Worm (Caenorhabditis elegans) whole organism, young adult: ENCODE results near the gene D1054.10.

Source experiments
- C17E4.6 ChIP-seq: fragments of 200-800 bp; sonication (Bioruptor generic); IDR thresholded peaks from 2 replicates; pipeline ENCODE4 v1.3.6; 2022; ENCODE audit warnings: missing genetic modification reagents, missing genetic modification characterization, missing compliant biosample characterization
- F49E8.2 ChIP-seq: sonication (generic microtip); optimal IDR thresholded peaks from 3 replicates; lab custom pipeline; 2017; ENCODE audit warnings: missing genetic modification characterization, mild to moderate bottlenecking, missing compliant biosample characterization, antibody characterized with exemption, moderate library complexity; ENCODE audit not compliant: insufficient read depth
- F55B11.4 ChIP-seq: sonication (generic microtip); optimal IDR thresholded peaks from 2 replicates; lab custom pipeline; 2016; ENCODE audit warnings: missing compliant biosample characterization, missing genetic modification characterization, borderline replicate concordance; ENCODE audit not compliant: insufficient read depth
- F57A8.1 ChIP-seq: fragments of 200-800 bp; sonication (Bioruptor generic); optimal IDR thresholded peaks from 2 replicates; lab custom pipeline; 2018; ENCODE audit warnings: mild to moderate bottlenecking, missing genetic modification characterization, moderate library complexity, missing compliant biosample characterization
- T07F8.4 ChIP-seq: sonication (generic microtip); optimal IDR thresholded peaks from 2 replicates; lab custom pipeline; 2016; ENCODE audit warnings: mild to moderate bottlenecking, missing genetic modification characterization, moderate library complexity, missing compliant biosample characterization
- Y53F4B.3 ChIP-seq: fragments of 200-800 bp; sonication (Bioruptor generic); IDR thresholded peaks from 2 replicates; pipeline ENCODE4 v1.3.6; 2022; ENCODE audit warnings: missing genetic modification reagents, missing genetic modification characterization, missing compliant biosample characterization
- ama-1 ChIP-seq, 3 experiments: fragments of 150-350 bp in 1 of 3; sonication (generic microtip) in 2 of 3; optimal IDR thresholded peaks; 2 replicates each; lab custom pipeline; 2014 to 2018; ENCODE audit warnings: missing biosample characterization in 2 of 3, missing genetic modification characterization in 2 of 3, missing genetic modification reagents in 2 of 3
- athp-1 ChIP-seq: sonication (generic microtip); optimal IDR thresholded peaks from 2 replicates; lab custom pipeline; 2017; ENCODE audit warnings: mild to moderate bottlenecking, missing genetic modification characterization, missing compliant biosample characterization
- attf-3 ChIP-seq: fragments of 200-800 bp; sonication (Bioruptor generic); conservative IDR thresholded peaks from 2 replicates; pipeline ENCODE4 v1.3.6; 2022; ENCODE audit warnings: missing genetic modification reagents, missing genetic modification characterization, missing compliant biosample characterization
- attf-6 ChIP-seq: fragments of 200-800 bp; sonication (Bioruptor generic); IDR thresholded peaks from 2 replicates; pipeline ENCODE4 v1.3.6; 2022; ENCODE audit warnings: missing genetic modification reagents, missing genetic modification characterization, missing compliant biosample characterization
- bed-2 ChIP-seq: fragments of 200-800 bp; sonication (Bioruptor generic); IDR thresholded peaks from 2 replicates; pipeline ENCODE4 v1.3.6; 2022; ENCODE audit warnings: missing genetic modification reagents, missing genetic modification characterization, missing compliant biosample characterization
- ceh-100 ChIP-seq: fragments of 200-800 bp; sonication (Bioruptor generic); IDR thresholded peaks from 2 replicates; pipeline ENCODE4 v1.3.6; 2022; ENCODE audit warnings: missing genetic modification reagents, missing genetic modification characterization, missing compliant biosample characterization
- ceh-58 ChIP-seq: fragments of 200-800 bp; sonication (Bioruptor generic); IDR thresholded peaks from 2 replicates; pipeline ENCODE4 v1.3.6; 2022; ENCODE audit warnings: missing genetic modification characterization, missing compliant biosample characterization
- ceh-79 ChIP-seq: sonication (generic microtip); optimal IDR thresholded peaks from 2 replicates; lab custom pipeline; 2017; ENCODE audit warnings: mild to moderate bottlenecking, missing genetic modification characterization, missing compliant biosample characterization
- dpl-1 ChIP-seq: fragments of 150-350 bp; optimal IDR thresholded peaks from 2 replicates; lab custom pipeline; 2014; ENCODE audit warnings: missing biosample characterization, missing genetic modification reagents, missing genetic modification characterization
- egl-44 ChIP-seq: fragments of 200-800 bp; sonication (Bioruptor generic); IDR thresholded peaks from 2 replicates; pipeline ENCODE4 v1.3.6; 2022; ENCODE audit warnings: missing genetic modification reagents, missing genetic modification characterization, missing compliant biosample characterization
- egrh-3 ChIP-seq: fragments of 200-800 bp; sonication (Bioruptor generic); IDR thresholded peaks from 2 replicates; pipeline ENCODE4 v1.3.6; 2022; ENCODE audit warnings: missing genetic modification reagents, missing genetic modification characterization, missing compliant biosample characterization
- hlh-26 ChIP-seq: fragments of 200-800 bp; sonication (Bioruptor generic); conservative IDR thresholded peaks from 2 replicates; pipeline ENCODE4 v1.3.6; 2022; ENCODE audit warnings: missing genetic modification reagents, missing genetic modification characterization, missing compliant biosample characterization
- hmg-1.2 ChIP-seq: fragments of 200-800 bp; sonication (Bioruptor generic); IDR thresholded peaks from 2 replicates; pipeline ENCODE4 v1.3.6; 2022; ENCODE audit warnings: missing genetic modification reagents, missing genetic modification characterization, missing compliant biosample characterization
- hsf-1 ChIP-seq: fragments of 200-800 bp; sonication (Bioruptor generic); IDR thresholded peaks from 2 replicates; pipeline ENCODE4 v1.3.6; 2022; ENCODE audit warnings: missing genetic modification reagents, missing genetic modification characterization, missing compliant biosample characterization
- lag-1 ChIP-seq: fragments of 200-800 bp; sonication (Bioruptor generic); IDR thresholded peaks from 2 replicates; pipeline ENCODE4 v1.3.6; 2022; ENCODE audit warnings: missing genetic modification reagents, missing genetic modification characterization, missing compliant biosample characterization
- let-607 ChIP-seq, 2 experiments: fragments of 200-800 bp in 1 of 2; sonication (Bioruptor generic) in 1 of 2; sonication (generic microtip) in 1 of 2; optimal IDR thresholded peaks; 2 replicates each; lab custom pipeline; 2016 to 2018; ENCODE audit warnings: mild to moderate bottlenecking in 2 of 2, missing compliant biosample characterization in 2 of 2, missing genetic modification characterization in 2 of 2, moderate library complexity in 2 of 2, missing genotype in 1 of 2
- lin-40 ChIP-seq: sonication (generic microtip); optimal IDR thresholded peaks from 2 replicates; lab custom pipeline; 2016; ENCODE audit warnings: missing genetic modification characterization, mild to moderate bottlenecking, missing compliant biosample characterization, missing genotype, missing genetic modification reagents
- madf-10 ChIP-seq: sonication (generic microtip); optimal IDR thresholded peaks from 2 replicates; lab custom pipeline; 2016; ENCODE audit warnings: mild to moderate bottlenecking, missing genetic modification characterization, missing compliant biosample characterization
- nfya-1 ChIP-seq: sonication (generic microtip); optimal IDR thresholded peaks from 2 replicates; lab custom pipeline; 2017; ENCODE audit warnings: antibody characterized with exemption, missing compliant biosample characterization, missing genetic modification characterization, borderline replicate concordance; ENCODE audit not compliant: insufficient read depth
- pbrm-1 ChIP-seq: fragments of 200-800 bp; sonication (Bioruptor generic); IDR thresholded peaks from 2 replicates; pipeline ENCODE4 v1.3.6; 2022; ENCODE audit warnings: missing genetic modification reagents, missing genetic modification characterization, missing compliant biosample characterization
- rcor-1 ChIP-seq: fragments of 200-800 bp; sonication (Bioruptor generic); IDR thresholded peaks from 2 replicates; pipeline ENCODE4 v1.3.6; 2022; ENCODE audit warnings: missing genetic modification reagents, missing genetic modification characterization, missing compliant biosample characterization
- sea-2 ChIP-seq: fragments of 200-800 bp; sonication (Bioruptor generic); IDR thresholded peaks from 2 replicates; pipeline ENCODE4 v1.3.6; 2022; ENCODE audit warnings: missing genetic modification characterization, missing compliant biosample characterization
- snpc-4 ChIP-seq, 5 experiments: fragments of 150-350 bp in 1 of 5; sonication (generic microtip) in 4 of 5; optimal IDR thresholded peaks; 2 replicates each; lab custom pipeline; 2014 to 2018; ENCODE audit warnings: missing genetic modification characterization in 5 of 5, missing biosample characterization in 3 of 5, antibody characterized with exemption in 2 of 5, mild to moderate bottlenecking in 2 of 5, missing compliant biosample characterization in 2 of 5, missing genotype in 2 of 5, moderate library complexity in 2 of 5, missing genetic modification reagents in 1 of 5
- tbp1 ChIP-seq: fragments of 200-800 bp; sonication (Bioruptor generic); optimal IDR thresholded peaks from 2 replicates; lab custom pipeline; 2018; ENCODE audit warnings: mild to moderate bottlenecking, missing genetic modification characterization, missing compliant biosample characterization
- zfh-2 ChIP-seq: fragments of 200-800 bp; sonication (Bioruptor generic); conservative IDR thresholded peaks from 2 replicates; pipeline ENCODE4 v1.3.6; 2022; ENCODE audit warnings: missing genetic modification reagents, missing genetic modification characterization, missing compliant biosample characterization

The D1054.10 gene

DNA sequence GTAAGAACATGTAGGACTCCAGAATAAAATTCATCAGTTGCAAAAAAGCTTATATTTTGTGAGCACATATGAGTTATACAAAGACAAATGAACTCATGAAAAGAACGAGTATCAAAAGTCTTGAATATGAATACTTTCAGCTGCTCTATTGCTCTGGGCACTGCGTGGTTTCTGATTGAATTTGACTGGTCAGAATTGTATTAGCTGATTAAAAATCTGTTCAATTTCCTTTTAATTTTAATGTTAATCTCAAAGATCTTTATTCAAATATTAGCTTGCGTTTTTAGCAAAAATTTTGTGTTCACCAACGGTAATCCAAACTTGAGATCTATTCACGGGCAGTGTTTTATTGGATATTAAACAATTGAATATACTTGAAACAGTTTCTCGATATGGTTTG, 5.4 kb upstream of the D1054.10 start, which contains the start of gene srh-184:
srh-184 (minus strand) TSS at position 101 of the 400 bp plus-strand sequence.
- no peak for TF ChIP-seq hmg-1.2 (GFP tag; lab: Robert Waterston, UW)

DNA sequence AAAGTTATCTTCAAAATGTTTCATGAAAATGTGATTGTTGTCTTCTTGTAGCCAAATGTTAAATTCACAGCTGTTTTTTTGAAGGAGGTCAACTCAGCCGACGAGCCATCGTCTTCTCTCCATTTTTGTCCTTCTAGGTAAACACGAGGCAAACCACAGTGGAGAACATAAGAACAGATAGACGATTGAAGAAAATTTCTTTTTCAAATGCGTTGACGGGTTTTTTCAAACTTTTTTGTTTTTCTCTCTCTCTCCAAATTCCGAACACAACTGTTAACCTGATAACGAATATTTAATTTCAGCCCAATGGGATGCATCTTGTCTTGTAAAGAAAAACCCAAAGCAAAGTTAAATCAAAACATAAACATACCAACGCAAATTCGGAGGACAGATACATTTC, 2.8 kb upstream of the D1054.10 start, which contains the start of gene D1054.19:
D1054.19 (plus strand) TSS at position 301 of the 400 bp plus-strand sequence.
- TF ChIP-seq hlh-26 (GFP tag; lab: Robert Waterston, UW) (no peak), Y53F4B.3 (GFP tag; lab: Robert Waterston, UW) (no peak)
- TF ChIP-seq, all 124 proteins: peak for 0

DNA sequence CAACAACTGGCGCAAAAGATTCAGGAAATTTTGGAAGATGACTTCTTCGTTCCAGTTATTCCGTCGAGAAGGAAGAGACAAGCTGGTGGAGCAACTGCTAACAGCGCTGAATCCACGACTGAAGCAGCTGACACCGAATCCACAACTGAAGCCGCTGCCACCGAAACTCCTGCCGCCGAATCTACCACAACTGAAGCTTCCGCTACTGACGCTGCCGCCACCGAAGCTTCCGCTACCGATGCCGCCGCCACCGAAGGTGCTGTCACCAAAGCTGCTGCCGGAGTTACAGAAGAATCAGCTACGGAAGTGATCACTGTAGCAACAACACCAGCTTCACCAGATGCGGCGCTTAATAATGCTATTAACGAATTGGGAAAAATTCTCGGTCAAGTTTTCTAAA, 1.8 kb upstream of the D1054.10 start:
- TF ChIP-seq lag-1 (GFP tag; lab: Robert Waterston, UW) (no peak), dpl-1 (no peak), rcor-1 (GFP tag; lab: Robert Waterston, UW) (no peak), let-607 (tag; optimal IDR thresholded peaks at IDR 0.05; lab: Kevin White, UChicago) (no peak), F49E8.2 (tag; lab: Kevin White, UChicago) (no peak), F55B11.4 (no peak), attf-3 (0 out of 2 replicates have a peak, but pooled peaks have one; percentile 31), madf-10 (tag; lab: Kevin White, UChicago) (no peak), egrh-3 (peak; percentile 56; the same call in 1 of the 2 replicates), lin-40 (no peak), ceh-58 (0 out of 2 replicates have a peak, but pooled peaks have one; percentile 61), hsf-1 (GFP tag; lab: Robert Waterston, UW) (no peak), ceh-100 (GFP tag; lab: Robert Waterston, UW) (no peak), zfh-2 (GFP tag; lab: Robert Waterston, UW) (no peak; the same call in none of the 2 replicates), tbp1 (GFP tag; lab: Kevin White, UChicago) (no peak), C17E4.6 (no peak)

DNA sequence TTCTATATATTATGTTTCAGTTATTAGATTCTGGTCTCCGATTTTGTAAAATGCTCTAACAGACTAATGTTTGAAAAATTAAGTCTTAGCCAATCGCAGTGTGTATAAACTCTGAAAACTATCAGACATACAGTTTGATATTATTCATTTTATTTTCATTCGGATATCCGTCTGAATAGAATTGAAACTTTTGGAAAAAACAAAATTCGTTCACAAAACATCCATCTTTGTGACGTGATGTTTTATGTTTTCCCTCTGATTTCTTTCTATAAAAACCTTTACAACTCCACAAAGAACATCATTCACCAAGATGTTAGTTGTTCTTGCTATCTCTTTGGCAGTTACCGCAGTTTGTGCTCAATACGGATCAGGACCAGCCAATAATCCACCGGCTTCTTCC, 823 bp upstream of the D1054.10 start, which contains the start of gene ule-3:
ule-3 (plus strand) TSS at position 301 of the 400 bp plus-strand sequence.
- TF ChIP-seq F57A8.1 (GFP tag; lab: Kevin White, UChicago) (no peak), ama-1 (optimal IDR thresholded peaks at IDR 0.05; lab: Kevin White, UChicago) (no peak), ama-1 (GFP tag; optimal IDR thresholded peaks at IDR 0.05; lab: Kevin White, UChicago) (no peak), bed-2 (GFP tag; lab: Robert Waterston, UW) (no peak), ceh-79 (tag; lab: Kevin White, UChicago) (no peak), pbrm-1 (GFP tag; lab: Robert Waterston, UW) (no peak)

DNA sequence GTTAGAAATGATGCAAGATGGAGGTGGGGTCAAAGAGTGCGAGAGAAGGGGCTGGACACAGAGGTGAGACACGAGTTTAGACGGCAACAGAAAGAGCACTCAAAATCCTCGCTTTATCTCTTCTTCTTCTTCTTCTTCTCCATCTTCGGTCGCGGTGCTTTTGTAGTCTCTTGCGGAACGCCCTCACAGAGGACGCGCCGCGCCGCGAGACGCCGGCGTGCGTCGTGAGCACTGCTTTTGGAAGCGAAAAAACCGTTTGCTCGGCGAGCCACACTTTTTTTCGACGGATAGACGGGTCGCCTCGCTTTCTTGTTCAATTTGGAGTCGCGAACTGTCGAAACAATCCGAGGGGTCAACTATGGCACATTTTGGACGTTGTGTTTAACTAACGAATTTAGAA, 1.8 kb downstream of the D1054.10 start, which contains the start of gene D1054.9:
D1054.9 (minus strand) TSS at position 137 of the 400 bp plus-strand sequence.
- TF ChIP-seq T07F8.4 (tag; lab: Kevin White, UChicago) (no peak), zfh-2 (GFP tag; lab: Robert Waterston, UW) (peak; percentile 89)

DNA sequence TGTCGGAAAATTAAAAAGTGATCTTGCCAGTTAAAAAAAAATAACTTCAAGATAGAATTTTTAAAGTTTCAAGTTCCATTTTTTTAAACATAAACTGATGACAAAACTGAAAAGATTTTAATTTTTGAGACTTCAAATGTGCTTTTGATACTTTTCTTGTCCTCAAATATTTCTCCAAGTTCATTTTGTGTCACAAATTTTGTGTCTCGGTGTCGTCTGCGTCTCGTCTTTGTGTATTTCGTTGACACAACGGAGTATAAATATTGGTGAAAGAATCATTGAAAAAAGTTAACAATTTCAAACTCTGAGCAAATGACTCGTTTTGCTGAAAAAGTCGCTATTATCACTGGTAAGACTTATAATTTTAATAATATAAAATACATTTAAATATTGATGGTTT, 8.7 kb downstream of the D1054.10 start, which contains the start of gene D1054.8:
D1054.8 (plus strand) TSS at position 301 of the 400 bp plus-strand sequence.
- TF ChIP-seq F55B11.4, result no peak
- no peak for TF ChIP-seq attf-6 (GFP tag; lab: Robert Waterston, UW)
- no peak for TF ChIP-seq nfya-1 (tag; lab: Kevin White, UChicago)
- no peak for TF ChIP-seq lin-40
- no peak for TF ChIP-seq sea-2 (GFP tag; lab: Robert Waterston, UW)
- TF ChIP-seq ceh-79 (tag; lab: Kevin White, UChicago), result no peak
- TF ChIP-seq athp-1, result no peak
- no peak for TF ChIP-seq snpc-4 (GFP tag; optimal IDR thresholded peaks at IDR 0.05; lab: Kevin White, UChicago)
- TF ChIP-seq snpc-4 (tag; optimal IDR thresholded peaks at IDR 0.05; lab: Kevin White, UChicago), result no peak
- TF ChIP-seq egl-44, result no peak
